Worm (Caenorhabditis elegans) whole organism, midembryonic: Measurements from ENCODE around the gene mbl-1.

Source experiments
- T22C8.4 ChIP-seq: fragments of 200-800 bp; sonication (Bioruptor generic); IDR thresholded peaks from 2 replicates; pipeline ENCODE4 v1.3.6; 2022; ENCODE audit warnings: missing genetic modification characterization, missing compliant biosample characterization
- cog-1 ChIP-seq: sonication (generic microtip); optimal IDR thresholded peaks from 2 replicates; lab custom pipeline; 2016; ENCODE audit warnings: missing genetic modification characterization, missing compliant biosample characterization
- flt-1 ChIP-seq: fragments of 200-800 bp; sonication (Bioruptor generic); IDR thresholded peaks from 2 replicates; pipeline ENCODE4 v1.3.6; 2022; ENCODE audit warnings: missing genetic modification characterization, missing compliant biosample characterization
- klf-2 ChIP-seq: fragments of 200-800 bp; sonication (Bioruptor generic); conservative IDR thresholded peaks from 2 replicates; pipeline ENCODE4 v1.3.6; 2022; ENCODE audit warnings: missing genetic modification reagents, missing genetic modification characterization, missing compliant biosample characterization
- med-1 ChIP-seq: sonication (generic microtip); optimal IDR thresholded peaks from 2 replicates; lab custom pipeline; 2017; ENCODE audit warnings: missing genetic modification characterization, mild to moderate bottlenecking, missing compliant biosample characterization, antibody characterized with exemption, missing genetic modification reagents; ENCODE audit not compliant: insufficient read depth
- ref-1 ChIP-seq: fragments of 200-800 bp; sonication (Bioruptor generic); conservative IDR thresholded peaks from 2 replicates; pipeline ENCODE4 v1.3.6; 2022; ENCODE audit warnings: missing genetic modification reagents, missing genetic modification characterization, missing compliant biosample characterization
- tab-1 ChIP-seq: fragments of 200-800 bp; sonication (Bioruptor generic); IDR thresholded peaks from 2 replicates; pipeline ENCODE4 v1.3.6; 2022; ENCODE audit warnings: missing genetic modification characterization, missing compliant biosample characterization
- ztf-23 ChIP-seq: fragments of 200-800 bp; sonication (Bioruptor generic); IDR thresholded peaks from 2 replicates; pipeline ENCODE4 v1.3.6; 2022; ENCODE audit warnings: missing genetic modification reagents, missing genetic modification characterization, missing compliant biosample characterization

DNA sequence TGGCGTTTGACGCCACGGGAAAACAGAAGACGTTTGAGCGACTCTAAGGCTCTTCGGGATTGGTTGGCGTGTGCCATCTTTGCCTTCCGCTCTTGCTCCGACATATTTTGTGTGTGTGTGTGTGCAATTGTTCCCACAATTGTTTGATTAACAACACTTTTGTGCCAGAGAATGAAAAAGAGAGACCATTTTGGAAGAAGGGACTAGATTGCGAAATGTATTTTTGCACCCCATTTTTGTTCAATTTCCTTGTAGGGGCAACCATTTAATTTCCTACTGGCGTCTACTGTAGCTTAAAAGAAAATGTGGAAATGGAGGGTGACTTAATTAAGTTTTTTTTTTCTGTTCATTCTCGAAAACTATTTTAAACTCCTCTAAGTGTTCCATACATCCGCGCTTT, 23.7 kb downstream of the mbl-1 start:
- no peak for TF ChIP-seq cog-1 (tag; lab: Kevin White, UChicago)
- no peak for TF ChIP-seq tab-1 (GFP tag; lab: Robert Waterston, UW)
- TF ChIP-seq T22C8.4 (GFP tag; lab: Robert Waterston, UW) = no peak
- no peak for TF ChIP-seq ztf-23 (GFP tag; lab: Robert Waterston, UW)
- TF ChIP-seq klf-2 (GFP tag; lab: Robert Waterston, UW) = no peak
- no peak for TF ChIP-seq med-1 (GFP tag; lab: Kevin White, UChicago)
- TF ChIP-seq flt-1 = no peak
- TF ChIP-seq ref-1 = no peak
